Fruit fly (Drosophila melanogaster) whole organism, embryonic: ENCODE measurements around the gene CAH16.

Experiments
- CG11560 ChIP-seq: fragments of 200-800 bp; sonication (Bioruptor generic); IDR thresholded peaks from 3 replicates; pipeline ENCODE4 v1.3.6; 2022; ENCODE audit warnings: missing biosample characterization, missing genetic modification characterization
- CG13894 ChIP-seq: fragments of 200-800 bp; sonication (Bioruptor generic); optimal IDR thresholded peaks from 3 replicates; lab custom pipeline; 2018; ENCODE audit warnings: missing biosample characterization, mild to moderate bottlenecking, missing genetic modification characterization, moderate library complexity
- CG8478 ChIP-seq: fragments of >200 bp; optimal IDR thresholded peaks from 2 replicates; lab custom pipeline; 2018
- Hr3 ChIP-seq: fragments of 200-800 bp; sonication (Bioruptor generic); optimal IDR thresholded peaks from 3 replicates; lab custom pipeline; 2016; ENCODE audit warnings: missing biosample characterization, missing genetic modification characterization
- YL-1 ChIP-seq: fragments of 200-800 bp; sonication (Bioruptor generic); optimal IDR thresholded peaks from 3 replicates; lab custom pipeline; 2017; ENCODE audit warnings: missing biosample characterization, mild to moderate bottlenecking, missing genetic modification characterization
- cwo ChIP-seq: fragments of 200-800 bp; sonication (Bioruptor generic); optimal IDR thresholded peaks from 3 replicates; lab custom pipeline; 2017; ENCODE audit warnings: missing biosample characterization, missing genetic modification characterization, mild to moderate bottlenecking, moderate library complexity, missing genetic modification reagents

DNA sequence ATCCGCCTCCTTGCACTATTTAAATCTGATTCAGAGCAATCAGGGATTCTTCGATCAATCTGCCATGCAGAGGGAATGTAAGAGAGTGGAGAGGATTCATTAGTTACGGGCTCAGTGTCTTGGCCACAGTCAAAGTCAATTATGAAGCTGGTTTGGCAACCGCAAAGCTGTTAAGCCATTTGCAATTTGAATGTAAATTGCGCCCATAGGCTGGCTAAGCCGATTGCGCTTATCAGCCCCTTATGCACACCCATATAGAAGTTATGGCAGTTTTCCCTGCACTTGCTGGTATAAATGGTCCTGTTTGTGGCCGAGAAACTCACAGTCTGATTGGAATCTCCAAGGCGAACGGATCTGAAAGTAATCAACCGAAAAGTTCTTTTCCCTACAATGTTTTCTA is 2.3 kb downstream of the CAH16 start, which contains the start of gene CAH5:
- TF ChIP-seq CG11560 (tag; lab: Robert Waterston, UW) (no peak), CG8478 (no peak), Hr3 (no peak), cwo (GFP tag; lab: Kevin White, UChicago) (no peak), YL-1 (no peak), CG13894 (tag; lab: Kevin White, UChicago) (no peak)
